Fruit fly (Drosophila melanogaster) whole organism, embryonic: ENCODE data around the gene Upf2.

ENCODE experiments used
- Adf1 ChIP-seq: fragments of 200-800 bp; sonication (Bioruptor generic); IDR thresholded peaks from 2 replicates; pipeline ENCODE4 v1.3.6; 2022; ENCODE audit warnings: missing biosample characterization, missing genetic modification characterization
- Antp ChIP-seq: fragments of 200-800 bp; sonication (Bioruptor generic); optimal IDR thresholded peaks from 3 replicates; lab custom pipeline; 2016; ENCODE audit warnings: missing biosample characterization, missing genetic modification characterization
- Asciz ChIP-seq: fragments of 200-800 bp; sonication (Bioruptor generic); optimal IDR thresholded peaks from 2 replicates; lab custom pipeline; 2017; ENCODE audit warnings: missing biosample characterization, mild to moderate bottlenecking, missing genetic modification characterization, missing genetic modification reagents
- Bteb2 ChIP-seq: fragments of 200-800 bp; sonication (Bioruptor generic); optimal IDR thresholded peaks from 2 replicates; lab custom pipeline; 2016; ENCODE audit warnings: missing biosample characterization, missing genetic modification characterization
- CG10462 ChIP-seq: fragments of 200-800 bp; sonication (Bioruptor generic); optimal IDR thresholded peaks from 2 replicates; lab custom pipeline; 2016; ENCODE audit warnings: missing biosample characterization, missing genetic modification characterization
- CG11695 ChIP-seq: fragments of 200-800 bp; sonication (Bioruptor generic); IDR thresholded peaks from 3 replicates; pipeline ENCODE4 v1.3.6; 2022; ENCODE audit warnings: missing biosample characterization, missing genetic modification characterization
- CG14441 ChIP-seq: fragments of 200-800 bp; sonication (Bioruptor generic); IDR thresholded peaks from 2 replicates; pipeline ENCODE4 v1.3.6; 2022; ENCODE audit warnings: missing biosample characterization, missing genetic modification characterization
- CG15073 ChIP-seq: fragments of 200-800 bp; sonication (Bioruptor generic); optimal IDR thresholded peaks from 2 replicates; lab custom pipeline; 2016; ENCODE audit warnings: missing biosample characterization, missing genetic modification characterization
- CG1602 ChIP-seq: fragments of 200-800 bp; sonication (Bioruptor generic); optimal IDR thresholded peaks from 3 replicates; lab custom pipeline; 2016; ENCODE audit warnings: missing biosample characterization, missing genetic modification characterization
- CG18619 ChIP-seq: fragments of 200-800 bp; sonication (Bioruptor generic); optimal IDR thresholded peaks from 3 replicates; lab custom pipeline; 2017; ENCODE audit warnings: missing biosample characterization, mild to moderate bottlenecking, missing genetic modification characterization
- CG2116 ChIP-seq: fragments of 200-800 bp; sonication (Bioruptor generic); optimal IDR thresholded peaks from 3 replicates; lab custom pipeline; 2018; ENCODE audit warnings: missing biosample characterization, mild to moderate bottlenecking, missing genetic modification characterization
- CG2712 ChIP-seq: fragments of 200-800 bp; optimal IDR thresholded peaks from 3 replicates; lab custom pipeline; 2019; ENCODE audit warnings: missing biosample characterization, mild to moderate bottlenecking, missing genetic modification characterization, moderate library complexity
- CG34224 ChIP-seq: fragments of 200-800 bp; sonication (Bioruptor generic); IDR thresholded peaks from 3 replicates; pipeline ENCODE4 v1.3.6; 2022; ENCODE audit warnings: missing biosample characterization, missing genetic modification characterization; ENCODE audit not compliant: partially characterized antibody
- CG4424 ChIP-seq: fragments of 200-800 bp; sonication (Bioruptor generic); optimal IDR thresholded peaks from 3 replicates; lab custom pipeline; 2016; ENCODE audit warnings: missing biosample characterization, missing genetic modification characterization
- CG6272 ChIP-seq: fragments of 200-800 bp; sonication (Bioruptor generic); IDR thresholded peaks from 2 replicates; pipeline ENCODE4 v1.3.6; 2022; ENCODE audit warnings: missing biosample characterization, missing genetic modification characterization
- CG6683 ChIP-seq: fragments of 200-800 bp; sonication (Bioruptor generic); optimal IDR thresholded peaks from 2 replicates; lab custom pipeline; 2017; ENCODE audit warnings: missing biosample characterization, mild to moderate bottlenecking, missing genetic modification characterization, missing genetic modification reagents
- CG6791 ChIP-seq: fragments of 200-800 bp; sonication (Bioruptor generic); IDR thresholded peaks from 3 replicates; pipeline ENCODE4 v1.3.6; 2022; ENCODE audit warnings: missing biosample characterization, missing genetic modification characterization; ENCODE audit not compliant: partially characterized antibody
- CG7987 ChIP-seq: fragments of 200-800 bp; sonication (Bioruptor generic); optimal IDR thresholded peaks from 2 replicates; lab custom pipeline; 2018; ENCODE audit warnings: missing biosample characterization, mild to moderate bottlenecking, missing genetic modification characterization, moderate library complexity
- CG8478 ChIP-seq: fragments of >200 bp; optimal IDR thresholded peaks from 2 replicates; lab custom pipeline; 2018
- CG9437 ChIP-seq: fragments of 200-800 bp; sonication (Bioruptor generic); optimal IDR thresholded peaks from 2 replicates; lab custom pipeline; 2018; ENCODE audit warnings: missing biosample characterization, mild to moderate bottlenecking, missing genetic modification characterization
- Dip3 ChIP-seq: fragments of 200-800 bp; sonication (Bioruptor generic); optimal IDR thresholded peaks from 3 replicates; lab custom pipeline; 2016; ENCODE audit warnings: missing biosample characterization, missing genetic modification characterization
- Doc2 ChIP-seq: fragments of 200-800 bp; sonication (Bioruptor generic); IDR thresholded peaks from 2 replicates; pipeline ENCODE4 v1.3.6; 2022; ENCODE audit warnings: missing biosample characterization, missing genetic modification characterization
- Doc3 ChIP-seq: fragments of 200-800 bp; sonication (Bioruptor generic); IDR thresholded peaks from 3 replicates; pipeline ENCODE4 v1.3.6; 2022; ENCODE audit warnings: missing biosample characterization, missing genetic modification characterization; ENCODE audit not compliant: partially characterized antibody
- H15 ChIP-seq: fragments of 200-800 bp; sonication (Bioruptor generic); IDR thresholded peaks from 3 replicates; pipeline ENCODE4 v1.3.6; 2022; ENCODE audit warnings: missing biosample characterization, missing genetic modification characterization
- HmgZ ChIP-seq: fragments of 200-800 bp; sonication (Bioruptor generic); optimal IDR thresholded peaks from 2 replicates; lab custom pipeline; 2018; ENCODE audit warnings: missing biosample characterization, mild to moderate bottlenecking, missing genetic modification characterization
- Lpt ChIP-seq: fragments of >200 bp; optimal IDR thresholded peaks from 2 replicates; lab custom pipeline; 2018; ENCODE audit warnings: missing biosample characterization, missing genetic modification characterization
- NFAT ChIP-seq: fragments of 200-800 bp; sonication (Bioruptor generic); IDR thresholded peaks from 2 replicates; pipeline ENCODE4 v1.3.6; 2022; ENCODE audit warnings: missing biosample characterization, missing genetic modification characterization
- Nf-YA ChIP-seq: fragments of 200-800 bp; sonication (Bioruptor generic); IDR thresholded peaks from 2 replicates; pipeline ENCODE4 v1.3.6; 2022; ENCODE audit warnings: missing biosample characterization, missing genetic modification characterization
- PHDP ChIP-seq: fragments of 200-800 bp; sonication (Bioruptor generic); optimal IDR thresholded peaks from 3 replicates; lab custom pipeline; 2018; ENCODE audit warnings: missing biosample characterization, mild to moderate bottlenecking, missing genetic modification characterization, moderate library complexity
- Usf ChIP-seq: fragments of 200-800 bp; sonication (Bioruptor generic); optimal IDR thresholded peaks from 2 replicates; lab custom pipeline; 2017; ENCODE audit warnings: missing genotype, missing biosample characterization, missing genetic modification characterization
- aop ChIP-seq: fragments of 200-800 bp; sonication (Bioruptor generic); IDR thresholded peaks from 2 replicates; pipeline ENCODE4 v1.3.6; 2022; ENCODE audit warnings: missing biosample characterization, missing genetic modification characterization
- bsh ChIP-seq, 2 experiments: fragments of 200-800 bp; sonication (Bioruptor generic); optimal IDR thresholded peaks; 2 replicates each; lab custom pipeline; 2017 to 2018; ENCODE audit warnings: mild to moderate bottlenecking in 2 of 2, missing biosample characterization in 2 of 2, missing genetic modification characterization in 2 of 2, moderate library complexity in 1 of 2
- caup ChIP-seq: fragments of 200-800 bp; sonication (Bioruptor generic); optimal IDR thresholded peaks from 3 replicates; lab custom pipeline; 2017; ENCODE audit warnings: missing biosample characterization, mild to moderate bottlenecking, missing genetic modification characterization, moderate library complexity; ENCODE audit not compliant: severe bottlenecking
- chinmo ChIP-seq: fragments of 200-800 bp; sonication (Bioruptor generic); IDR thresholded peaks from 4 replicates; pipeline ENCODE4 v1.3.6; 2022; ENCODE audit warnings: missing biosample characterization, missing genetic modification characterization; ENCODE audit not compliant: partially characterized antibody
- crc ChIP-seq: fragments of 200-800 bp; sonication (Bioruptor generic); optimal IDR thresholded peaks from 2 replicates; lab custom pipeline; 2016; ENCODE audit warnings: missing biosample characterization, missing genetic modification characterization
- dimm ChIP-seq: fragments of 200-800 bp; sonication (Bioruptor generic); IDR thresholded peaks from 2 replicates; pipeline ENCODE4 v1.3.6; 2022; ENCODE audit warnings: missing biosample characterization, missing genetic modification characterization
- dmrt11E ChIP-seq: fragments of 200-800 bp; sonication (Bioruptor generic); optimal IDR thresholded peaks from 3 replicates; lab custom pipeline; 2018; ENCODE audit warnings: missing biosample characterization, mild to moderate bottlenecking, missing genetic modification characterization, moderate library complexity
- ftz-f1 ChIP-seq: fragments of 200-800 bp; sonication (Bioruptor generic); optimal IDR thresholded peaks from 2 replicates; lab custom pipeline; 2016; ENCODE audit warnings: missing biosample characterization, missing genetic modification characterization
- hb ChIP-seq: fragments of 200-800 bp; sonication (Bioruptor generic); IDR thresholded peaks from 3 replicates; pipeline ENCODE4 v1.3.6; 2022; ENCODE audit warnings: missing biosample characterization, missing genetic modification characterization; ENCODE audit not compliant: partially characterized antibody
- hth ChIP-seq: fragments of >200 bp; optimal IDR thresholded peaks from 2 replicates; lab custom pipeline; 2017; ENCODE audit warnings: inconsistent platforms
- p53 ChIP-seq: fragments of 200-800 bp; sonication (Bioruptor generic); optimal IDR thresholded peaks from 2 replicates; lab custom pipeline; 2016; ENCODE audit warnings: missing biosample characterization, missing genetic modification characterization
- pan ChIP-seq, 4 experiments: fragments of >200 bp in 3 of 4; fragments of 200-800 bp in 1 of 4; sonication (Bioruptor generic) in 1 of 4; optimal IDR thresholded peaks in 3 of 4; IDR thresholded peaks in 1 of 4; 2 replicates each; pipeline versions ENCODE4 v1.3.6 to Lab custom; 2017 to 2022; ENCODE audit warnings: missing biosample characterization in 2 of 4, missing genetic modification characterization in 2 of 4, mixed read lengths in 1 of 4
- pros ChIP-seq: fragments of 200-800 bp; sonication (Bioruptor generic); optimal IDR thresholded peaks from 3 replicates; lab custom pipeline; 2019; ENCODE audit warnings: missing biosample characterization, mild to moderate bottlenecking, missing genetic modification characterization, moderate library complexity
- rib ChIP-seq: fragments of 200-800 bp; sonication (Bioruptor generic); IDR thresholded peaks from 2 replicates; pipeline ENCODE4 v1.3.6; 2022; ENCODE audit warnings: missing biosample characterization, missing genetic modification characterization
- row ChIP-seq: fragments of 200-800 bp; sonication (Bioruptor generic); IDR thresholded peaks from 3 replicates; pipeline ENCODE4 v1.3.6; 2022; ENCODE audit warnings: missing biosample characterization, missing genetic modification characterization
- sens ChIP-seq: fragments of 200-800 bp; sonication (Bioruptor generic); peaks from one replicate; lab custom pipeline; 2016; ENCODE audit warnings: missing biosample characterization, missing genetic modification characterization
- tna ChIP-seq: fragments of 200-800 bp; sonication (Bioruptor generic); IDR thresholded peaks from 2 replicates; pipeline ENCODE4 v1.3.6; 2022; ENCODE audit warnings: missing biosample characterization, missing genetic modification characterization; ENCODE audit not compliant: partially characterized antibody
- zen2 ChIP-seq: fragments of 200-800 bp; sonication (Bioruptor generic); IDR thresholded peaks from 3 replicates; pipeline ENCODE4 v1.3.6; 2022; ENCODE audit warnings: missing biosample characterization, missing genetic modification characterization; ENCODE audit not compliant: partially characterized antibody

The Upf2 gene

DNA sequence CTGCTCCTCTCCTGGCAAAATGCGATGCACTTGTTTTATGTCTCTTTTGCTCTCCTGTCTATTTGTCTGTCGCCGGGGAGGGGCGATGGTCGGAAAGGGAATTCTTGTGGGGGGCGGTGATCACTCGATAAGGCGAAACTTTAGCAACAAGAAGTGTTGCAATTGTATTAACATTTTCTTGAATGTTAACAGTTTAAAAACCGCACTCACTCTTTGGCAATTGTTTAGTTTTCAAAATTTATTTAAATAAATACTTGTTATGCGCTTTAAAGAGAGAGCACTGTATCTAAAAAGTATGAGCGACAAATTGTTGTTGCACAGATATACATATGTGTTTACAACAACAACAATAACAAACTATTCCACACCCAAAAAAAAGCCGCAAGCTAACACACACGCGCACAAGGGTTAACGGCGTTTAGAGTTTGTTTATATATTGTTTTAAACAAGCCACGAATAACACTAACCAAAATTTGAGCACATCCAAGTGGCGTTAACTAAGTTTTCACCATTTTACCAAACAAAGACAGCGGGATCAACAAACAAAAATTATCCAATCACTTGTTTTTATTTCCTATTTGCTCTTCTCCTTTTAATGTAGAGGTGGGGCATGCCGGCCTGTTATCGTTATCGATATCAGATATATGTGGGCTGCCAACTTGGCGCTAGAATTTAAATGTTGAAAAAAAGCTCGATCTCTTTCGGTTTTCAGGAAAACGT, 26.4 kb upstream of the Upf2 start, which contains the start of gene CG2258 (continued):
- TF ChIP-seq CG7987 (GFP tag; lab: Kevin White, UChicago): peak; percentile 46
- TF ChIP-seq Usf (GFP tag; lab: Kevin White, UChicago): peak; percentile 37
- 0 out of 2 replicates have a peak, but pooled peaks have one; percentile 19 for TF ChIP-seq Adf1 (GFP tag; lab: Robert Waterston, UW)
- TF ChIP-seq Doc3 (GFP tag; lab: Robert Waterston, UW): peak; percentile 37; the same call in 1 of the 3 replicates
- no peak for TF ChIP-seq Lpt
- peak; percentile 88 for TF ChIP-seq CG14441 (GFP tag; lab: Robert Waterston, UW)
- 0 out of 4 replicates have a peak, but pooled peaks have one; percentile 29 for TF ChIP-seq chinmo
- TF ChIP-seq Nf-YA (GFP tag; lab: Robert Waterston, UW): peak; percentile 66
- TF ChIP-seq HmgZ: peak; percentile 73
- peak; percentile 1 for TF ChIP-seq CG10462
- TF ChIP-seq CG4424: peak; percentile 87
- 0 out of 2 replicates have a peak, but pooled peaks have one; percentile 16 for TF ChIP-seq tna (GFP tag; lab: Robert Waterston, UW)
- TF ChIP-seq bsh (GFP tag; optimal IDR thresholded peaks at IDR 0.05; lab: Kevin White, UChicago): peak; percentile 87 to 94
- peak; percentile 70 for TF ChIP-seq CG9437 (GFP tag; lab: Kevin White, UChicago)
- TF ChIP-seq CG2712: peak; percentile 88
- peak; percentile 91 for TF ChIP-seq sens (GFP tag; lab: Kevin White, UChicago)
- TF ChIP-seq CG6683 (GFP tag; lab: Kevin White, UChicago): peak; percentile 60
- TF ChIP-seq Doc2 (GFP tag; lab: Robert Waterston, UW): no peak
- peak; percentile 75 for TF ChIP-seq caup (GFP tag; lab: Kevin White, UChicago)
- TF ChIP-seq aop (GFP tag; lab: Robert Waterston, UW): 0 out of 2 replicates have a peak, but pooled peaks have one; percentile 34
- TF ChIP-seq Antp (GFP tag; lab: Kevin White, UChicago): no peak
- TF ChIP-seq CG8478 (lab: Kevin White, UChicago): no peak
- TF ChIP-seq pan (optimal IDR thresholded peaks at IDR 0.05; lab: Kevin White, UChicago): no peak
- TF ChIP-seq pan (GFP tag; optimal IDR thresholded peaks at IDR 0.05 in 1 of 2, IDR thresholded peaks at IDR 0.05 in 1 of 2): peak in 1 of 2 experiments; percentile 91
- peak; percentile 27 for TF ChIP-seq Bteb2 (GFP tag; lab: Kevin White, UChicago)
- TF ChIP-seq CG2116 (GFP tag; lab: Kevin White, UChicago): peak; percentile 28
- no peak for TF ChIP-seq CG15073 (GFP tag; lab: Kevin White, UChicago)
- peak; percentile 50 for TF ChIP-seq dmrt11E (tag; lab: Kevin White, UChicago)
- no peak for TF ChIP-seq ftz-f1 (GFP tag; lab: Kevin White, UChicago)
- peak; percentile 77 for TF ChIP-seq Dip3 (GFP tag; lab: Kevin White, UChicago)
- peak; percentile 66 for TF ChIP-seq CG18619 (GFP tag; lab: Kevin White, UChicago)
- peak; percentile 88 for TF ChIP-seq PHDP
- TF ChIP-seq CG6272: peak; percentile 67
- peak; percentile 55; the same call in 1 of the 2 replicates for TF ChIP-seq rib (GFP tag; lab: Robert Waterston, UW)
- TF ChIP-seq CG6791 (GFP tag; lab: Robert Waterston, UW): no peak
- TF ChIP-seq H15 (GFP tag; lab: Robert Waterston, UW): peak; percentile 84
- peak; percentile 75 for TF ChIP-seq NFAT (GFP tag; lab: Robert Waterston, UW)
- no peak; the same call in 2 of the 3 replicates for TF ChIP-seq CG34224 (GFP tag; lab: Robert Waterston, UW)
- TF ChIP-seq dimm (GFP tag; lab: Robert Waterston, UW): peak; percentile 73
- TF ChIP-seq CG11695: peak; percentile 80
- no peak for TF ChIP-seq hb (GFP tag; lab: Robert Waterston, UW)
- no peak for TF ChIP-seq hth (lab: Kevin White, UChicago)
- no peak for TF ChIP-seq p53 (GFP tag; lab: Kevin White, UChicago)
- peak; percentile 93 for TF ChIP-seq row
- TF ChIP-seq crc (GFP tag; lab: Kevin White, UChicago): no peak
- TF ChIP-seq zen2: 0 out of 3 replicates have a peak, but pooled peaks have one; percentile 15
- TF ChIP-seq Asciz (GFP tag; lab: Kevin White, UChicago): peak; percentile 82
- no peak for TF ChIP-seq pros
- peak; percentile 74 for TF ChIP-seq CG1602 (GFP tag; lab: Kevin White, UChicago)
